Worm (Caenorhabditis elegans) whole organism, young adult: Measurements from ENCODE around the gene gst-7.
A peak's percentile ranks its signal among the peaks of the same experiment; 100 is the strongest.

Source experiments
- F10E7.11 ChIP-seq: sonication (generic microtip); optimal IDR thresholded peaks from 2 replicates; lab custom pipeline; 2017; ENCODE audit warnings: mild to moderate bottlenecking, missing genetic modification characterization, moderate library complexity, missing compliant biosample characterization
- F33H1.4 ChIP-seq: fragments of 200-800 bp; sonication (Bioruptor generic); IDR thresholded peaks from 2 replicates; pipeline ENCODE4 v1.3.6; 2022; ENCODE audit warnings: missing genetic modification reagents, missing genetic modification characterization, missing compliant biosample characterization
- F37B4.10 ChIP-seq: fragments of 200-800 bp; sonication (Bioruptor generic); IDR thresholded peaks from 2 replicates; pipeline ENCODE4 v1.3.6; 2022; ENCODE audit warnings: missing genetic modification characterization, missing compliant biosample characterization
- F55B11.4 ChIP-seq: sonication (generic microtip); optimal IDR thresholded peaks from 2 replicates; lab custom pipeline; 2016; ENCODE audit warnings: missing compliant biosample characterization, missing genetic modification characterization, borderline replicate concordance; ENCODE audit not compliant: insufficient read depth
- K11D2.4 ChIP-seq: fragments of 200-800 bp; sonication (Bioruptor generic); IDR thresholded peaks from 2 replicates; pipeline ENCODE4 v1.3.6; 2022; ENCODE audit warnings: missing genetic modification reagents, missing genetic modification characterization, missing compliant biosample characterization
- T07F8.4 ChIP-seq: sonication (generic microtip); optimal IDR thresholded peaks from 2 replicates; lab custom pipeline; 2016; ENCODE audit warnings: mild to moderate bottlenecking, missing genetic modification characterization, moderate library complexity, missing compliant biosample characterization
- T26A5.8 ChIP-seq: sonication (generic microtip); optimal IDR thresholded peaks from 2 replicates; lab custom pipeline; 2016; ENCODE audit warnings: missing genetic modification characterization, missing compliant biosample characterization
- Y53F4B.3 ChIP-seq: fragments of 200-800 bp; sonication (Bioruptor generic); IDR thresholded peaks from 2 replicates; pipeline ENCODE4 v1.3.6; 2022; ENCODE audit warnings: missing genetic modification reagents, missing genetic modification characterization, missing compliant biosample characterization
- Y79H2A.3 ChIP-seq: fragments of 200-800 bp; sonication (Bioruptor generic); conservative IDR thresholded peaks from 2 replicates; pipeline ENCODE4 v1.3.6; 2022; ENCODE audit warnings: missing genetic modification reagents, missing genetic modification characterization, missing compliant biosample characterization
- Y95B8A.8 ChIP-seq: fragments of 200-800 bp; sonication (Bioruptor generic); IDR thresholded peaks from 2 replicates; pipeline ENCODE4 v1.3.6; 2022; ENCODE audit warnings: missing genetic modification reagents, missing genetic modification characterization, missing compliant biosample characterization
- attf-5 ChIP-seq: fragments of 200-800 bp; sonication (Bioruptor generic); optimal IDR thresholded peaks from 2 replicates; lab custom pipeline; 2018; ENCODE audit warnings: mild to moderate bottlenecking, missing genetic modification characterization, missing compliant biosample characterization
- cebp-1 ChIP-seq, 2 experiments: fragments of 200-800 bp in 1 of 2; sonication (Bioruptor generic) in 1 of 2; sonication (generic microtip) in 1 of 2; IDR thresholded peaks in 1 of 2; optimal IDR thresholded peaks in 1 of 2; 2 replicates each; pipeline versions ENCODE4 v1.3.6 to Lab custom; 2017 to 2022; ENCODE audit warnings: missing compliant biosample characterization in 2 of 2, missing genetic modification characterization in 2 of 2, mild to moderate bottlenecking in 1 of 2, missing genetic modification reagents in 1 of 2, moderate library complexity in 1 of 2
- chd-7 ChIP-seq: sonication (generic microtip); optimal IDR thresholded peaks from 2 replicates; lab custom pipeline; 2016; ENCODE audit warnings: mild to moderate bottlenecking, missing genetic modification characterization, moderate library complexity, missing compliant biosample characterization
- die-1 ChIP-seq: sonication (generic microtip); optimal IDR thresholded peaks from 2 replicates; lab custom pipeline; 2016; ENCODE audit warnings: missing genotype, mild to moderate bottlenecking, missing genetic modification characterization, missing compliant biosample characterization
- dox-1 ChIP-seq: fragments of 200-800 bp; sonication (Bioruptor generic); IDR thresholded peaks from 2 replicates; pipeline ENCODE4 v1.3.6; 2022; ENCODE audit warnings: missing genetic modification reagents, missing genetic modification characterization, missing compliant biosample characterization
- dpff-1 ChIP-seq: sonication (generic microtip); optimal IDR thresholded peaks from 2 replicates; lab custom pipeline; 2017; ENCODE audit warnings: mild to moderate bottlenecking, missing genetic modification characterization, missing compliant biosample characterization
- dpl-1 ChIP-seq: fragments of 150-350 bp; optimal IDR thresholded peaks from 2 replicates; lab custom pipeline; 2014; ENCODE audit warnings: missing biosample characterization, missing genetic modification reagents, missing genetic modification characterization
- efl-1 ChIP-seq: fragments of 150-350 bp; optimal IDR thresholded peaks from 2 replicates; lab custom pipeline; 2014; ENCODE audit warnings: missing biosample characterization, missing genetic modification reagents, missing genetic modification characterization
- fkh-3 ChIP-seq: sonication (generic microtip); optimal IDR thresholded peaks from 2 replicates; lab custom pipeline; 2016; ENCODE audit warnings: mild to moderate bottlenecking, missing genetic modification characterization, missing compliant biosample characterization
- hmg-1.2 ChIP-seq: fragments of 200-800 bp; sonication (Bioruptor generic); IDR thresholded peaks from 2 replicates; pipeline ENCODE4 v1.3.6; 2022; ENCODE audit warnings: missing genetic modification reagents, missing genetic modification characterization, missing compliant biosample characterization
- hsf-1 ChIP-seq: fragments of 200-800 bp; sonication (Bioruptor generic); IDR thresholded peaks from 2 replicates; pipeline ENCODE4 v1.3.6; 2022; ENCODE audit warnings: missing genetic modification reagents, missing genetic modification characterization, missing compliant biosample characterization
- lag-1 ChIP-seq: fragments of 200-800 bp; sonication (Bioruptor generic); IDR thresholded peaks from 2 replicates; pipeline ENCODE4 v1.3.6; 2022; ENCODE audit warnings: missing genetic modification reagents, missing genetic modification characterization, missing compliant biosample characterization
- lin-40 ChIP-seq: sonication (generic microtip); optimal IDR thresholded peaks from 2 replicates; lab custom pipeline; 2016; ENCODE audit warnings: missing genetic modification characterization, mild to moderate bottlenecking, missing compliant biosample characterization, missing genotype, missing genetic modification reagents
- lsl-1 ChIP-seq: fragments of 200-800 bp; sonication (Bioruptor generic); optimal IDR thresholded peaks from 2 replicates; lab custom pipeline; 2018; ENCODE audit warnings: mild to moderate bottlenecking, missing genetic modification characterization, moderate library complexity, missing compliant biosample characterization
- lsy-27 ChIP-seq: sonication (generic microtip); optimal IDR thresholded peaks from 2 replicates; lab custom pipeline; 2017; ENCODE audit warnings: missing genetic modification characterization, mild to moderate bottlenecking, missing compliant biosample characterization, antibody characterized with exemption, missing genotype, borderline replicate concordance; ENCODE audit not compliant: insufficient read depth
- madf-6 ChIP-seq: fragments of 200-800 bp; sonication (Bioruptor generic); IDR thresholded peaks from 2 replicates; pipeline ENCODE4 v1.3.6; 2022; ENCODE audit warnings: missing genetic modification reagents, missing genetic modification characterization, missing compliant biosample characterization
- nhr-179 ChIP-seq: sonication (generic microtip); optimal IDR thresholded peaks from 2 replicates; lab custom pipeline; 2016; ENCODE audit warnings: mild to moderate bottlenecking, missing genetic modification characterization, missing compliant biosample characterization
- pha-4 ChIP-seq: fragments of 150-350 bp; sonication (generic microtip); optimal IDR thresholded peaks from 2 replicates; lab custom pipeline; 2014; ENCODE audit warnings: missing biosample characterization, missing genetic modification reagents, missing genetic modification characterization
- rcor-1 ChIP-seq: fragments of 200-800 bp; sonication (Bioruptor generic); IDR thresholded peaks from 2 replicates; pipeline ENCODE4 v1.3.6; 2022; ENCODE audit warnings: missing genetic modification reagents, missing genetic modification characterization, missing compliant biosample characterization
- repo-1 ChIP-seq: sonication (generic microtip); optimal IDR thresholded peaks from 2 replicates; lab custom pipeline; 2017; ENCODE audit warnings: mild to moderate bottlenecking, missing genetic modification characterization, missing compliant biosample characterization
- rpc-1 ChIP-seq, 2 experiments: fragments of 150-350 bp in 1 of 2; sonication (generic microtip) in 1 of 2; optimal IDR thresholded peaks; 2 replicates each; lab custom pipeline; 2014 to 2018; ENCODE audit warnings: missing biosample characterization in 1 of 2, missing genetic modification characterization in 1 of 2, missing genetic modification reagents in 1 of 2, missing genotype in 1 of 2
- sdz-38 ChIP-seq: sonication (generic microtip); optimal IDR thresholded peaks from 2 replicates; lab custom pipeline; 2016; ENCODE audit warnings: missing genotype, missing genetic modification characterization, missing compliant biosample characterization
- snpc-4 ChIP-seq, 5 experiments: fragments of 150-350 bp in 1 of 5; sonication (generic microtip) in 4 of 5; optimal IDR thresholded peaks; 2 replicates each; lab custom pipeline; 2014 to 2018; ENCODE audit warnings: missing genetic modification characterization in 5 of 5, missing biosample characterization in 3 of 5, antibody characterized with exemption in 2 of 5, mild to moderate bottlenecking in 2 of 5, missing compliant biosample characterization in 2 of 5, missing genotype in 2 of 5, moderate library complexity in 2 of 5, missing genetic modification reagents in 1 of 5
- tbp1 ChIP-seq: fragments of 200-800 bp; sonication (Bioruptor generic); optimal IDR thresholded peaks from 2 replicates; lab custom pipeline; 2018; ENCODE audit warnings: mild to moderate bottlenecking, missing genetic modification characterization, missing compliant biosample characterization
- unc-62 ChIP-seq: fragments of 150-350 bp; optimal IDR thresholded peaks from 2 replicates; lab custom pipeline; 2014; ENCODE audit warnings: missing biosample characterization, missing genetic modification reagents, missing genetic modification characterization
- zfh-2 ChIP-seq: fragments of 200-800 bp; sonication (Bioruptor generic); conservative IDR thresholded peaks from 2 replicates; pipeline ENCODE4 v1.3.6; 2022; ENCODE audit warnings: missing genetic modification reagents, missing genetic modification characterization, missing compliant biosample characterization

The gst-7 gene

DNA sequence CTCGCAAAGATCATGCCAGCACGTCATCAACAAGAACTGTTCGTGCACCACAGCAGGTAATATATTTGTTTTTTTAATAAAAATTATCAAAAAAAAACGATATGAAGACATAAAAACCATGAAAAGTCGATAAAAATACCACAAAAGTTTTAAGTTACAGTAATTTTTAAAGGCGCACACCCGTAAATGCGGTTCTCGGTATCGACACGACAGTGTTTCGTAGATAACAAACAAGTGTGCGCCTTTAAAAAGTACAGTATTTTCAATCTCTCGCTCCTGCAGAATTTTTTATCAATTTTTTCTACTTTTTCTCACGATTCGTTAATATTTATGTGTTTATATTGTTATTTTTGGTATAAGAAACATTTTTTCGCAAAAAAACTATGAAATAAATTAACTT lies 23.5 kb downstream of the gst-7 start:
- TF ChIP-seq madf-6 (GFP tag; lab: Robert Waterston, UW): peak; percentile 56
- no peak for TF ChIP-seq zfh-2
- no peak for TF ChIP-seq dpl-1 (GFP tag; lab: Kevin White, UChicago)
- TF ChIP-seq lsl-1 (GFP tag; lab: Kevin White, UChicago): peak; percentile 70
- TF ChIP-seq die-1 (tag; lab: Kevin White, UChicago): no peak
- TF ChIP-seq T07F8.4 (tag; lab: Kevin White, UChicago): no peak
- peak; percentile 50; the same call in 1 of the 2 replicates for TF ChIP-seq F33H1.4 (GFP tag; lab: Robert Waterston, UW)

DNA sequence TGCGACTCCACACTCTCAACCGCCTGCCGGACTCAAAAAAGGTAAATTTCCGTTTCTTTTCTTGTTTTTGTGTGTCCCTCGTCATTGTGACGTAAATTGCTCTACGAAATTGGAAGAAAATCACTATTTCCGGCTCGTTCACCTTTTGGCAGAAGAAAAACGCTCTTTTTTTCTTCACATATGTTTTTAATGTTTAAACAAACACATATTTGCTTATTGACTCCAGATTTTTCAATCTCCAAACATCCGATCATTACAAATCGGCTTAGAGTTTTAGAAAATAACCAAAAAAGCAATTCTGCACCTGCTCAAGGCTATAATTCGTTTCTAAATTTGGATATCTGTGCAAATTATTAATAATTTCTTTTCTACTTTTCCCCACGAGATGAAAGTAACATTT lies 24.0 kb downstream of the gst-7 start:
- no peak for TF ChIP-seq lin-40 (tag; lab: Kevin White, UChicago)
- no peak for TF ChIP-seq efl-1 (GFP tag; lab: Kevin White, UChicago)
- no peak for TF ChIP-seq T07F8.4 (tag; lab: Kevin White, UChicago)
- TF ChIP-seq dpff-1 (tag; lab: Kevin White, UChicago): no peak
- TF ChIP-seq hsf-1 (GFP tag; lab: Robert Waterston, UW): no peak
- TF ChIP-seq lag-1: no peak
- no peak for TF ChIP-seq fkh-3 (tag; lab: Kevin White, UChicago)
- TF ChIP-seq dpl-1 (GFP tag; lab: Kevin White, UChicago): no peak
- no peak for TF ChIP-seq snpc-4 (GFP tag; optimal IDR thresholded peaks at IDR 0.05; lab: Kevin White, UChicago)
- no peak for TF ChIP-seq snpc-4 (tag; optimal IDR thresholded peaks at IDR 0.05; lab: Kevin White, UChicago)
- no peak for TF ChIP-seq Y95B8A.8 (GFP tag; lab: Robert Waterston, UW)
- no peak for TF ChIP-seq repo-1 (tag; lab: Kevin White, UChicago)
- no peak for TF ChIP-seq F37B4.10 (GFP tag; lab: Robert Waterston, UW)
- TF ChIP-seq rcor-1 (GFP tag; lab: Robert Waterston, UW): no peak
- TF ChIP-seq T26A5.8 (tag; lab: Kevin White, UChicago): no peak
- TF ChIP-seq unc-62 (GFP tag; lab: Kevin White, UChicago): no peak

ce11 chrII:4908160-4908559 lies 26.3 kb downstream of the gst-7 start:
- no peak for TF ChIP-seq F10E7.11 (tag; lab: Kevin White, UChicago)
- no peak for TF ChIP-seq F55B11.4 (tag; lab: Kevin White, UChicago)
- peak; percentile 22 for TF ChIP-seq attf-5 (GFP tag; lab: Kevin White, UChicago)
- TF ChIP-seq K11D2.4 (GFP tag; lab: Robert Waterston, UW): 0 out of 2 replicates have a peak, but pooled peaks have one; percentile 9
- no peak for TF ChIP-seq nhr-179 (tag; lab: Kevin White, UChicago)
- TF ChIP-seq rpc-1 (optimal IDR thresholded peaks at IDR 0.05; lab: Kevin White, UChicago): no peak
- TF ChIP-seq rpc-1 (tag; optimal IDR thresholded peaks at IDR 0.05; lab: Kevin White, UChicago): no peak
- TF ChIP-seq tbp1 (GFP tag; lab: Kevin White, UChicago): no peak
- no peak for TF ChIP-seq sdz-38
- no peak for TF ChIP-seq madf-6 (GFP tag; lab: Robert Waterston, UW)
- no peak for TF ChIP-seq T07F8.4 (tag; lab: Kevin White, UChicago)
- TF ChIP-seq chd-7 (tag; lab: Kevin White, UChicago): no peak
- TF ChIP-seq cebp-1 (GFP tag; IDR thresholded peaks at IDR 0.05; lab: Robert Waterston, UW): no peak
- peak; percentile 20 for TF ChIP-seq cebp-1 (tag; optimal IDR thresholded peaks at IDR 0.05; lab: Kevin White, UChicago)
- no peak for TF ChIP-seq lsy-27 (tag; lab: Kevin White, UChicago)
- peak; percentile 24 for TF ChIP-seq lin-40 (tag; lab: Kevin White, UChicago)
- 0 out of 2 replicates have a peak, but pooled peaks have one; percentile 35 for TF ChIP-seq zfh-2
- TF ChIP-seq dox-1 (GFP tag; lab: Robert Waterston, UW): no peak
- peak; percentile 40; the same call in 1 of the 2 replicates for TF ChIP-seq hmg-1.2 (GFP tag; lab: Robert Waterston, UW)
- no peak for TF ChIP-seq Y79H2A.3 (GFP tag; lab: Robert Waterston, UW)
- no peak for TF ChIP-seq pha-4 (tag; lab: Kevin White, UChicago)
- TF ChIP-seq Y53F4B.3 (GFP tag; lab: Robert Waterston, UW): no peak
